Worm (Caenorhabditis elegans): ENCODE results near the gene C09E7.7.

- TF ChIP-seq ces-1 (GFP tag; optimal IDR thresholded peaks at IDR 0.05), result no peak
- TF ChIP-seq daf-8 (GFP tag; IDR thresholded peaks at IDR 0.05), result no peak
- TF ChIP-seq hlh-30 (tag; optimal IDR thresholded peaks at IDR 0.05; ENCODE audit: insufficient read depth), result no peak
- no peak for TF ChIP-seq lim-7 (GFP tag; IDR thresholded peaks at IDR 0.05)
- no peak for TF ChIP-seq unc-62 (GFP tag; optimal IDR thresholded peaks at IDR 0.05 in 1 of 2)
- TF ChIP-seq unc-62 (tag; optimal IDR thresholded peaks at IDR 0.05), result no peak
- no peak for TF ChIP-seq zip-2 (tag; optimal IDR thresholded peaks at IDR 0.05)
Observed at ce11 chrIII:6532647-6533046, 18.4 kb downstream of the C09E7.7 start, which contains the start of gene srxa-5.

Measured in whole organism, L4 larva.